Fruit fly (Drosophila melanogaster): ENCODE measurements around the gene CG46339.
A peak's percentile ranks its signal among the peaks of the same experiment; 100 is the strongest.

Gene CG46339

DNA sequence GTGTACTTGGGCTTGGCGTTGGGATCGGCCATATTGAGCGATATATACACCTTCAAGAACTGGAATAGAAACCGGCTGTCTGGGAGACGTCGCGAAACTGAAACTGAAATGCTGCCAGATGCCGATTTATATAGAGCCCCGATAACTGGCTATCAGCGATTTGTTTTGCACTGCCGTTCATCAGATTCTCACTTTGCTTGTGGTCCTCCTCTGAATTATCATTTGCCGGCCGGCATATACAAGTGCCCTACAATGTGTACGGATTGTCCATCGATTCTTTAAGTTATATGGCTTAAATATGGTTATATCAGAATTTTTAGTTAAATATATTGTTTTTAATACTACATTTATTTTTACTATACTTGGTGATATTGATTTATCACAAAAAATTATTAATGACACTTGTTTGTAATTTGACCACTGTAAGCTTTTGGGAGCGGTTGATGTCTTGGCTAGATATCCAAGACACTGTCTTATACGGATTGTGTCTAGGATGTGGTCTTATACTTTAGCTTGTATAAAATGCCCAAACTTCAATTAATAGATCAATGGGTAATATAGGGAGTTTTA, 72.9 kb downstream of the CG46339 start, which contains the start of gene CG31075 (continued):
- peak; percentile 80 for TF ChIP-seq lab (GFP tag; optimal IDR thresholded peaks at IDR 0.05)
- TF ChIP-seq CG4820 (GFP tag; optimal IDR thresholded peaks at IDR 0.05), result no peak
- no peak for TF ChIP-seq so (GFP tag; IDR thresholded peaks at IDR 0.05)
- TF ChIP-seq CG16779 (GFP tag; IDR thresholded peaks at IDR 0.05), result no peak
- peak; percentile 30; the same call in 1 of the 2 replicates for TF ChIP-seq CG6689 (GFP tag; IDR thresholded peaks at IDR 0.05)
- no peak for TF ChIP-seq sr (GFP tag; IDR thresholded peaks at IDR 0.05)
- TF ChIP-seq CG15514 (GFP tag; optimal IDR thresholded peaks at IDR 0.05), result peak; percentile 62
- no peak for TF ChIP-seq dmrt11E (tag; optimal IDR thresholded peaks at IDR 0.05)
- TF ChIP-seq CG4360 (GFP tag; IDR thresholded peaks at IDR 0.05), result no peak
- no peak for TF ChIP-seq H15 (GFP tag; IDR thresholded peaks at IDR 0.05)
- no peak for TF ChIP-seq Bgb (GFP tag; IDR thresholded peaks at IDR 0.05; ENCODE audit: partially characterized antibody)
- TF ChIP-seq CG11398 (GFP tag; optimal IDR thresholded peaks at IDR 0.05), result no peak
- TF ChIP-seq CG10366 (GFP tag; IDR thresholded peaks at IDR 0.05), result peak; percentile 44
- 0 out of 2 replicates have a peak, but pooled peaks have one; percentile 29 for TF ChIP-seq wor (GFP tag; IDR thresholded peaks at IDR 0.05)
- no peak for TF ChIP-seq kni (GFP tag; optimal IDR thresholded peaks at IDR 0.05)
- TF ChIP-seq tio (GFP tag; optimal IDR thresholded peaks at IDR 0.05), result no peak
- no peak for TF ChIP-seq Atf-2 (GFP tag; optimal IDR thresholded peaks at IDR 0.05)
- no peak for TF ChIP-seq CG14441 (GFP tag; IDR thresholded peaks at IDR 0.05)
- peak; percentile 57 for TF ChIP-seq CG7556 (GFP tag; optimal IDR thresholded peaks at IDR 0.05)
- TF ChIP-seq CG8765 (GFP tag; IDR thresholded peaks at IDR 0.05), result no peak
- peak; percentile 55; the same call in 2 of the 3 replicates for TF ChIP-seq CG14050 (GFP tag; IDR thresholded peaks at IDR 0.05)
- TF ChIP-seq Opbp (GFP tag; IDR thresholded peaks at IDR 0.05; ENCODE audit: partially characterized antibody), result no peak
- no peak for TF ChIP-seq CG2116 (GFP tag; optimal IDR thresholded peaks at IDR 0.05)
- no peak for TF ChIP-seq lola (GFP tag; optimal IDR thresholded peaks at IDR 0.05)
- no peak for TF ChIP-seq CG7271 (tag; optimal IDR thresholded peaks at IDR 0.05)
- TF ChIP-seq CG1602 (GFP tag; optimal IDR thresholded peaks at IDR 0.05), result no peak
- peak; percentile 42 for TF ChIP-seq Adf1 (GFP tag; IDR thresholded peaks at IDR 0.05)
- peak; percentile 28; the same call in 2 of the 4 replicates for TF ChIP-seq Gug (GFP tag; IDR thresholded peaks at IDR 0.05)
- no peak for TF ChIP-seq ash1 (GFP tag; optimal IDR thresholded peaks at IDR 0.05)
- no peak for TF ChIP-seq knrl (GFP tag; IDR thresholded peaks at IDR 0.05; ENCODE audit: partially characterized antibody)
- no peak for TF ChIP-seq CG7786 (GFP tag; optimal IDR thresholded peaks at IDR 0.05)
- TF ChIP-seq E2f2 (GFP tag; IDR thresholded peaks at IDR 0.05), result peak; percentile 43; the same call in 1 of the 2 replicates
- no peak for TF ChIP-seq gsb-n (tag; optimal IDR thresholded peaks at IDR 0.05)
- TF ChIP-seq CG5180 (GFP tag; optimal IDR thresholded peaks at IDR 0.05), result no peak
- TF ChIP-seq h (optimal IDR thresholded peaks at IDR 0.05), result no peak
- TF ChIP-seq ken (GFP tag; IDR thresholded peaks at IDR 0.05), result 0 out of 3 replicates have a peak, but pooled peaks have one; percentile 41
- peak; percentile 65 for TF ChIP-seq CG17359 (tag; optimal IDR thresholded peaks at IDR 0.05)
- TF ChIP-seq Antp (GFP tag; optimal IDR thresholded peaks at IDR 0.05), result no peak
- no peak for TF ChIP-seq disco-r (GFP tag; optimal IDR thresholded peaks at IDR 0.05)
- TF ChIP-seq ac (GFP tag; optimal IDR thresholded peaks at IDR 0.05), result no peak
- no peak for TF ChIP-seq CG15073 (GFP tag; optimal IDR thresholded peaks at IDR 0.05)
- no peak for TF ChIP-seq Sry-δ (GFP tag; optimal IDR thresholded peaks at IDR 0.05)
- peak; percentile 25 for TF ChIP-seq Jarid2 (GFP tag; optimal IDR thresholded peaks at IDR 0.05)
- peak; percentile 12 for TF ChIP-seq NfI (GFP tag; optimal IDR thresholded peaks at IDR 0.05)
- TF ChIP-seq Gsc (GFP tag; IDR thresholded peaks at IDR 0.05), result no peak
- TF ChIP-seq CG4617 (GFP tag; optimal IDR thresholded peaks at IDR 0.05; ENCODE audit: borderline replicate concordance), result no peak
- TF ChIP-seq CG2712 (tag; optimal IDR thresholded peaks at IDR 0.05), result peak; percentile 28
- TF ChIP-seq rib (GFP tag; IDR thresholded peaks at IDR 0.05), result no peak
- TF ChIP-seq tap (tag; optimal IDR thresholded peaks at IDR 0.05), result no peak
- no peak for TF ChIP-seq CG13775 (GFP tag; optimal IDR thresholded peaks at IDR 0.05)
- TF ChIP-seq CG12769 (tag; optimal IDR thresholded peaks at IDR 0.05), result peak; percentile 23
